Fruit fly (Drosophila melanogaster): ENCODE results near the gene stet.

The stet gene

dm6 chr3L:1457998-1458728 is 31.2 kb downstream of the stet start (continued):
- TF ChIP-seq Smox (GFP tag; optimal IDR thresholded peaks at IDR 0.05): peak; percentile 65
- no peak for TF ChIP-seq dac (GFP tag; optimal IDR thresholded peaks at IDR 0.05)
- no peak for TF ChIP-seq dsx (GFP tag; optimal IDR thresholded peaks at IDR 0.05; ENCODE audit: poor library complexity, severe bottlenecking)
- TF ChIP-seq lz (GFP tag; optimal IDR thresholded peaks at IDR 0.05): peak; percentile 57
- peak; percentile 45 for TF ChIP-seq CG34406 (GFP tag; optimal IDR thresholded peaks at IDR 0.05)
- no peak for TF ChIP-seq CG8119 (GFP tag; IDR thresholded peaks at IDR 0.05)
- no peak for TF ChIP-seq CG6276 (GFP tag; optimal IDR thresholded peaks at IDR 0.05)
- no peak for TF ChIP-seq CG3032 (tag; optimal IDR thresholded peaks at IDR 0.05)

- TF ChIP-seq Eip78C (GFP tag): peak; percentile 89
- no peak for TF ChIP-seq Lpt (GFP tag; optimal IDR thresholded peaks at IDR 0.05)
- peak; percentile 32 for TF ChIP-seq acj6 (GFP tag; optimal IDR thresholded peaks at IDR 0.05)
- peak; percentile 41 for TF ChIP-seq cyc (GFP tag; optimal IDR thresholded peaks at IDR 0.05)
- no peak for TF ChIP-seq dac (GFP tag; optimal IDR thresholded peaks at IDR 0.05)
- TF ChIP-seq CG7368 (GFP tag; optimal IDR thresholded peaks at IDR 0.05): no peak
- TF ChIP-seq CG15336 (GFP tag; IDR thresholded peaks at IDR 0.05): no peak
- peak; percentile 68 for TF ChIP-seq CG31627 (GFP tag; optimal IDR thresholded peaks at IDR 0.05)
- TF ChIP-seq OdsH (GFP tag; optimal IDR thresholded peaks at IDR 0.05): peak; percentile 32
- no peak for TF ChIP-seq Gug (GFP tag; IDR thresholded peaks at IDR 0.05)
- TF ChIP-seq Eip93F (GFP tag; optimal IDR thresholded peaks at IDR 0.05): no peak
- no peak for TF ChIP-seq eg (GFP tag; IDR thresholded peaks at IDR 0.05)
- peak; percentile 12 for TF ChIP-seq CG11902 (GFP tag; optimal IDR thresholded peaks at IDR 0.05)
- peak; percentile 20 for TF ChIP-seq CG3919 (GFP tag; optimal IDR thresholded peaks at IDR 0.05)
- TF ChIP-seq CG8119 (GFP tag; IDR thresholded peaks at IDR 0.05): no peak
- peak; percentile 34 for TF ChIP-seq CG8632 (GFP tag; optimal IDR thresholded peaks at IDR 0.05)
- TF ChIP-seq Ets96B (tag; optimal IDR thresholded peaks at IDR 0.05): no peak
- TF ChIP-seq CG11294 (GFP tag; IDR thresholded peaks at IDR 0.05): no peak
- no peak for TF ChIP-seq fd59A (GFP tag; optimal IDR thresholded peaks at IDR 0.05)
- TF ChIP-seq esn (GFP tag; optimal IDR thresholded peaks at IDR 0.05): peak; percentile 77
- TF ChIP-seq Hr39 (GFP tag; optimal IDR thresholded peaks at IDR 0.05): peak; percentile 75
- peak; percentile 69 for TF ChIP-seq Smox (GFP tag; optimal IDR thresholded peaks at IDR 0.05)
- TF ChIP-seq CG6792 (GFP tag; optimal IDR thresholded peaks at IDR 0.05): peak; percentile 62
- peak; percentile 59 for TF ChIP-seq topi (GFP tag; optimal IDR thresholded peaks at IDR 0.05)
- no peak for TF ChIP-seq CG10669 (GFP tag; optimal IDR thresholded peaks at IDR 0.05)
- peak; percentile 18 for TF ChIP-seq vri (GFP tag; optimal IDR thresholded peaks at IDR 0.05)
- TF ChIP-seq svp (GFP tag): peak; percentile 88
- peak; percentile 46 for TF ChIP-seq Sox102F (GFP tag; optimal IDR thresholded peaks at IDR 0.05)
- TF ChIP-seq Hr4 (GFP tag; optimal IDR thresholded peaks at IDR 0.05): no peak
- TF ChIP-seq CG8319 (GFP tag; optimal IDR thresholded peaks at IDR 0.05): peak; percentile 12
- peak; percentile 54 for TF ChIP-seq pdm3 (GFP tag; optimal IDR thresholded peaks at IDR 0.05)
- peak; percentile 54 for TF ChIP-seq Sox14 (GFP tag; optimal IDR thresholded peaks at IDR 0.05)
- TF ChIP-seq CG11762 (GFP tag; optimal IDR thresholded peaks at IDR 0.05; ENCODE audit: insufficient read depth): no peak
- no peak for TF ChIP-seq CG6854 (GFP tag; optimal IDR thresholded peaks at IDR 0.05)
- TF ChIP-seq CG10631 (GFP tag; optimal IDR thresholded peaks at IDR 0.05): peak; percentile 33
- peak; percentile 54 for TF ChIP-seq Eip75B (GFP tag; optimal IDR thresholded peaks at IDR 0.05)
- TF ChIP-seq CG32006 (GFP tag; optimal IDR thresholded peaks at IDR 0.05): no peak
- peak in 1 of 2 experiments; percentile 35 for TF ChIP-seq ss (GFP tag; optimal IDR thresholded peaks at IDR 0.05)
- TF ChIP-seq lz (GFP tag; optimal IDR thresholded peaks at IDR 0.05): peak; percentile 65
- TF ChIP-seq dsx (GFP tag; optimal IDR thresholded peaks at IDR 0.05; ENCODE audit: poor library complexity, severe bottlenecking): no peak
- peak; percentile 77 for TF ChIP-seq Met (GFP tag; optimal IDR thresholded peaks at IDR 0.05)
- TF ChIP-seq CG4318 (GFP tag; optimal IDR thresholded peaks at IDR 0.05): no peak
- TF ChIP-seq Ets21C (GFP tag; optimal IDR thresholded peaks at IDR 0.05): peak; percentile 51
- no peak for TF ChIP-seq fd85E (GFP tag; optimal IDR thresholded peaks at IDR 0.05)
- peak; percentile 51 for TF ChIP-seq Sox15 (GFP tag; optimal IDR thresholded peaks at IDR 0.05)
- peak; percentile 50 for TF ChIP-seq CG34406 (GFP tag; optimal IDR thresholded peaks at IDR 0.05)
Observed at dm6 chr3L:1457281-1457680, 32.1 kb downstream of the stet start.
